Fruit fly (Drosophila melanogaster) whole organism, wandering third instar larva: ENCODE data around the gene bor.

Source experiments
- Hr83 ChIP-seq: fragments of 200-300 bp; sonication (Bioruptor generic); optimal IDR thresholded peaks from 2 replicates; lab custom pipeline; 2016; ENCODE audit warnings: missing biosample characterization, mild to moderate bottlenecking, missing genetic modification characterization, moderate library complexity; ENCODE audit not compliant: poor library complexity, severe bottlenecking
- Myc ChIP-seq: fragments of >200 bp; optimal IDR thresholded peaks from 2 replicates; lab custom pipeline; 2017
- br ChIP-seq: fragments of 200-800 bp; sonication (Bioruptor generic); optimal IDR thresholded peaks from 2 replicates; lab custom pipeline; 2016; ENCODE audit warnings: missing biosample characterization, missing genetic modification characterization
- dl ChIP-seq, 2 experiments: fragments of 175-275, 200-275 bp in 1 of 2; fragments of 200-275 bp in 1 of 2; sonication (Bioruptor generic); optimal IDR thresholded peaks; lab custom pipeline; 2018; ENCODE audit warnings: mild to moderate bottlenecking in 2 of 2, missing biosample characterization in 2 of 2, missing genetic modification characterization in 2 of 2, moderate library complexity in 2 of 2; ENCODE audit not compliant: partially characterized antibody in 2 of 2, insufficient read depth in 1 of 2
- fru ChIP-seq: fragments of 200-800 bp; sonication (Bioruptor generic); optimal IDR thresholded peaks from 3 replicates; lab custom pipeline; 2016; ENCODE audit warnings: missing biosample characterization, mild to moderate bottlenecking, missing genetic modification characterization
- lola ChIP-seq: fragments of >200 bp; optimal IDR thresholded peaks from 2 replicates; lab custom pipeline; 2017; ENCODE audit warnings: missing biosample characterization, missing genetic modification characterization
- psq ChIP-seq: fragments of 200-800 bp; sonication (Bioruptor generic); optimal IDR thresholded peaks from 3 replicates; lab custom pipeline; 2017; ENCODE audit warnings: missing biosample characterization, mild to moderate bottlenecking, missing genetic modification characterization, moderate library complexity

- TF ChIP-seq lola (no peak), br (GFP tag; lab: Kevin White, UChicago) (no peak), psq (no peak), fru (GFP tag; lab: Kevin White, UChicago) (no peak), dl (GFP tag; optimal IDR thresholded peaks at IDR 0.05; lab: Kevin White, UChicago; ENCODE audit: insufficient read depth in 1 of 2, partially characterized antibody in 2 of 2) (no peak), Hr83 (GFP tag; lab: Kevin White, UChicago) (no peak), Myc (lab: Kevin White, UChicago) (no peak)
Observed at dm6 chr3R:16247027-16247426, 16.9 kb downstream of the bor start.
